Worm (Caenorhabditis elegans): ENCODE data around the gene F36A4.3.

F36A4.3 gene

DNA sequence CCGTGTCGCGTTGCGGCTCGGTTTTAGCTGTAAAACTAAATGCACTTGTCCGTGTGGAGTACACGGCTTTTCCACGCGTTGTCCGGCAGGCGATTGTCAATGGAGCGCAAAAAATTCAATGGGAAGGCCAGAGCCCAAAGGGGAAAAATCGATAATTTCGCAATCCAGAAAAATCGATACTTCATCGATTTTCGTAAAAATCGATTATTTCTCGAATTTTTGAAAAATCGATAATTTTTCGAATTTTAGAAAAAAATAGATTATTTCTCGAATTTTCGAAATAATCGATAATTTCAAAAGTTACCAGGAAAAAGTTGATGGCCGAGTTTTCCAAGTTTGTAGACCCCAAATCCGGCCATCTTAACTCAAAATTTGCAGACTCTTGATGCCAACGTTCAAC is 50.1 kb downstream of the F36A4.3 start:
- TF ChIP-seq lin-38 (GFP tag; IDR thresholded peaks at IDR 0.05) = 0 out of 2 replicates have a peak, but pooled peaks have one; percentile 11
- 0 out of 2 replicates have a peak, but pooled peaks have one; percentile 8 for TF ChIP-seq snpc-1.2 (GFP tag; IDR thresholded peaks at IDR 0.05)
- peak; percentile 93 for TF ChIP-seq ceh-28 (tag; optimal IDR thresholded peaks at IDR 0.05)
- TF ChIP-seq F44E2.7 (GFP tag; IDR thresholded peaks at IDR 0.05) = 0 out of 2 replicates have a peak, but pooled peaks have one; percentile 14
- TF ChIP-seq daf-19 (GFP tag; conservative IDR thresholded peaks at IDR 0.05) = no peak
